Worm (Caenorhabditis elegans) whole organism, L2 larva: ENCODE results near the gene gpa-11.

ENCODE experiments used
- ama-1 ChIP-seq: fragments of 150-350 bp; optimal IDR thresholded peaks from 2 replicates; lab custom pipeline; 2018; ENCODE audit warnings: inconsistent platforms
- elt-1 ChIP-seq: fragments of 150-350 bp; optimal IDR thresholded peaks from 2 replicates; lab custom pipeline; 2014; ENCODE audit warnings: missing biosample characterization, missing genetic modification characterization
- elt-3 ChIP-seq: sonication (generic microtip); optimal IDR thresholded peaks from 2 replicates; lab custom pipeline; 2017; ENCODE audit warnings: missing biosample characterization, missing genetic modification characterization
- mab-5 ChIP-seq: fragments of 150-350 bp; optimal IDR thresholded peaks from 2 replicates; lab custom pipeline; 2014; ENCODE audit warnings: missing biosample characterization, missing genetic modification characterization
- mdl-1 ChIP-seq, 2 experiments: fragments of 150-350 bp in 1 of 2; sonication (generic microtip) in 1 of 2; optimal IDR thresholded peaks; 2 replicates each; lab custom pipeline; 2017; ENCODE audit warnings: missing biosample characterization in 2 of 2, missing genetic modification characterization in 2 of 2
- nhr-10 ChIP-seq: sonication (generic microtip); optimal IDR thresholded peaks from 2 replicates; lab custom pipeline; 2017; ENCODE audit warnings: missing biosample characterization, missing genetic modification characterization
- nhr-21 ChIP-seq: fragments of 150-350 bp; optimal IDR thresholded peaks from 2 replicates; lab custom pipeline; 2014; ENCODE audit warnings: missing biosample characterization, missing genetic modification characterization
- nhr-25 ChIP-seq: fragments of 150-350 bp; sonication (generic microtip); optimal IDR thresholded peaks from 3 replicates; lab custom pipeline; 2014; ENCODE audit warnings: missing biosample characterization, missing genetic modification characterization
- nhr-77 ChIP-seq: fragments of 150-350 bp; optimal IDR thresholded peaks from 2 replicates; lab custom pipeline; 2014; ENCODE audit warnings: missing biosample characterization, missing genetic modification characterization
- snpc-4 ChIP-seq: fragments of 150-350 bp; optimal IDR thresholded peaks from 2 replicates; lab custom pipeline; 2014; ENCODE audit warnings: missing biosample characterization, missing genetic modification characterization
- unc-39 ChIP-seq: fragments of 150-350 bp; optimal IDR thresholded peaks from 2 replicates; lab custom pipeline; 2014; ENCODE audit warnings: missing biosample characterization, missing genetic modification characterization
- zag-1 ChIP-seq: fragments of 150-350 bp; optimal IDR thresholded peaks from 2 replicates; lab custom pipeline; 2014; ENCODE audit warnings: missing biosample characterization, missing genetic modification characterization

DNA sequence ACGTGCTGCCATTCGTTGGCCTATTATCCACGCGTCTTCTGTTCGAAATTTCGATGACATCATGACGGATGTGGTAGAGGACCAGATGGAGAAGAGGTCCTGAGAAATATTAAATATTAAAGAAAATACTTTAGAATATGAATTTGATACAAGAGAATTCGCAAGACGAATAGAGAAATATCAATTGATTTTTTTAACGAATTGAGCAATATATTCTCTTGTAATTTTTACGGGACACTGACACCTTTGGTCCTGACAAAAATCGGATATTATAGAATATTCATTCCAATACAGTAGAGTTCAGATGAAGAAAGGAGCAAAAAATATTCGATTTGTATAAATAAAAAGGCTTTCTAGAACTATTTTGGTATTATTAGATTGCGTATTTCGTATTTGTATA is 41.1 kb downstream of the gpa-11 start, which contains the start of gene C01F1.6:
- TF ChIP-seq elt-1 (tag; lab: Kevin White, UChicago): no peak
- TF ChIP-seq nhr-10 (tag; lab: Kevin White, UChicago): no peak
- no peak for TF ChIP-seq mdl-1 (tag; optimal IDR thresholded peaks at IDR 0.05; lab: Kevin White, UChicago)
- TF ChIP-seq nhr-21: no peak
- no peak for TF ChIP-seq nhr-77
- no peak for TF ChIP-seq mab-5 (tag; lab: Kevin White, UChicago)
- no peak for TF ChIP-seq snpc-4 (tag; lab: Kevin White, UChicago)
- no peak for TF ChIP-seq elt-3
- TF ChIP-seq ama-1 (lab: Kevin White, UChicago): no peak
- no peak for TF ChIP-seq zag-1 (tag; lab: Kevin White, UChicago)
- TF ChIP-seq nhr-25 (tag; lab: Kevin White, UChicago): no peak
- no peak for TF ChIP-seq unc-39 (tag; lab: Kevin White, UChicago)
